Worm (Caenorhabditis elegans) whole organism, L1 larva: ENCODE measurements around the gene sap-49.
A peak's percentile ranks its signal among the peaks of the same experiment; 100 is the strongest.

Experiments
- Y116A8C.19 ChIP-seq: sonication (generic microtip); optimal IDR thresholded peaks from 2 replicates; lab custom pipeline; 2016; ENCODE audit warnings: missing compliant biosample characterization, missing genetic modification characterization, borderline replicate concordance
- aly-2 ChIP-seq: fragments of 150-350 bp; optimal IDR thresholded peaks from 2 replicates; lab custom pipeline; 2014; ENCODE audit warnings: missing biosample characterization, missing genetic modification characterization
- ama-1 ChIP-seq: fragments of 150-350 bp; optimal IDR thresholded peaks from 2 replicates; lab custom pipeline; 2014
- ceh-8 ChIP-seq: fragments of 200-800 bp; sonication (Bioruptor generic); optimal IDR thresholded peaks from 2 replicates; lab custom pipeline; 2018; ENCODE audit warnings: mild to moderate bottlenecking, missing genetic modification characterization, moderate library complexity, missing compliant biosample characterization
- ceh-82 ChIP-seq, 3 experiments: fragments of 150-350 bp in 1 of 3; sonication (generic microtip) in 2 of 3; optimal IDR thresholded peaks; 2 replicates each; lab custom pipeline; 2014 to 2017; ENCODE audit warnings: missing biosample characterization in 3 of 3, missing genetic modification characterization in 3 of 3
- ceh-88 ChIP-seq: fragments of 200-800 bp; sonication (Bioruptor generic); IDR thresholded peaks from 2 replicates; pipeline ENCODE4 v1.3.6; 2022; ENCODE audit warnings: missing genetic modification characterization, missing compliant biosample characterization
- ceh-90 ChIP-seq: sonication (generic microtip); optimal IDR thresholded peaks from 2 replicates; lab custom pipeline; 2016; ENCODE audit warnings: missing genetic modification characterization, missing compliant biosample characterization
- efl-1 ChIP-seq, 4 experiments: fragments of 150-350 bp; optimal IDR thresholded peaks in 3 of 4; peaks in 1 of 4; 1 replicate in 1 of 4; 2 replicates in 3 of 4; lab custom pipeline; 2014; ENCODE audit warnings: missing biosample characterization in 2 of 4, missing genetic modification characterization in 2 of 4, missing genetic modification reagents in 2 of 4
- efl-3 ChIP-seq: fragments of 200-800 bp; sonication (Bioruptor generic); optimal IDR thresholded peaks from 2 replicates; lab custom pipeline; 2018; ENCODE audit warnings: mild to moderate bottlenecking, missing genetic modification characterization, missing compliant biosample characterization
- egl-13 ChIP-seq: sonication (generic microtip); optimal IDR thresholded peaks from 2 replicates; lab custom pipeline; 2016; ENCODE audit warnings: missing genotype, missing genetic modification reagents, missing genetic modification characterization, missing compliant biosample characterization
- egl-27 ChIP-seq, 2 experiments: fragments of 150-350 bp in 1 of 2; sonication (generic microtip); optimal IDR thresholded peaks; 3 replicates each; lab custom pipeline; 2017 to 2018; ENCODE audit warnings: missing biosample characterization in 2 of 2, missing genetic modification characterization in 2 of 2, missing genetic modification reagents in 2 of 2
- elt-2 ChIP-seq: sonication (generic microtip); optimal IDR thresholded peaks from 2 replicates; lab custom pipeline; 2016; ENCODE audit warnings: missing genetic modification characterization, mild to moderate bottlenecking, inconsistent platforms, missing compliant biosample characterization, missing genetic modification reagents
- fkh-10 ChIP-seq: sonication (generic microtip); optimal IDR thresholded peaks from 2 replicates; lab custom pipeline; 2017; ENCODE audit warnings: missing biosample characterization, missing genetic modification reagents, missing genetic modification characterization
- fkh-8 ChIP-seq: sonication (generic microtip); optimal IDR thresholded peaks from 2 replicates; lab custom pipeline; 2016; ENCODE audit warnings: mild to moderate bottlenecking, missing genetic modification characterization, missing compliant biosample characterization
- hlh-17 ChIP-seq: fragments of 200-800 bp; sonication (Bioruptor generic); optimal IDR thresholded peaks from 2 replicates; lab custom pipeline; 2018; ENCODE audit warnings: missing genetic modification characterization, mild to moderate bottlenecking, missing compliant biosample characterization, moderate library complexity, borderline replicate concordance
- hpl-2 ChIP-seq: fragments of 150-350 bp; optimal IDR thresholded peaks from 2 replicates; lab custom pipeline; 2014; ENCODE audit warnings: missing biosample characterization, missing genetic modification reagents, missing genetic modification characterization
- irx-1 ChIP-seq: sonication (generic microtip); optimal IDR thresholded peaks from 2 replicates; lab custom pipeline; 2016; ENCODE audit warnings: missing genetic modification characterization, missing compliant biosample characterization
- isw-1 ChIP-seq: fragments of 200-800 bp; sonication (Bioruptor generic); IDR thresholded peaks from 2 replicates; pipeline ENCODE4 v1.3.6; 2022; ENCODE audit warnings: missing genetic modification characterization, missing compliant biosample characterization
- lin-13 ChIP-seq: fragments of 150-350 bp; optimal IDR thresholded peaks from 2 replicates; lab custom pipeline; 2014; ENCODE audit warnings: missing biosample characterization, missing genetic modification reagents, missing genetic modification characterization
- lin-14 ChIP-seq: fragments of 200-800 bp; sonication (Bioruptor generic); optimal IDR thresholded peaks from 2 replicates; lab custom pipeline; 2018; ENCODE audit warnings: mild to moderate bottlenecking, missing genetic modification characterization, moderate library complexity, missing compliant biosample characterization
- lin-35 ChIP-seq, 2 experiments: fragments of 150-350 bp; optimal IDR thresholded peaks; 2 replicates each; lab custom pipeline; 2014; ENCODE audit warnings: missing biosample characterization in 2 of 2, missing genetic modification characterization in 2 of 2, missing genetic modification reagents in 2 of 2
- lin-39 ChIP-seq: fragments of 150-350 bp; optimal IDR thresholded peaks from 2 replicates; lab custom pipeline; 2014; ENCODE audit warnings: missing biosample characterization, missing genetic modification reagents, missing genetic modification characterization
- lir-3 ChIP-seq: sonication (generic microtip); optimal IDR thresholded peaks from 2 replicates; lab custom pipeline; 2016; ENCODE audit warnings: mild to moderate bottlenecking, missing genetic modification characterization, moderate library complexity, missing compliant biosample characterization; ENCODE audit not compliant: poor library complexity
- mab-9 ChIP-seq: fragments of 200-800 bp; sonication (Bioruptor generic); IDR thresholded peaks from 2 replicates; pipeline ENCODE4 v1.3.6; 2022; ENCODE audit warnings: missing genetic modification reagents, missing genetic modification characterization, missing compliant biosample characterization
- mdl-1 ChIP-seq, 2 experiments: fragments of 150-350 bp; optimal IDR thresholded peaks; 2 replicates each; lab custom pipeline; 2014 to 2017; ENCODE audit warnings: missing biosample characterization in 2 of 2, missing genetic modification characterization in 2 of 2, inconsistent platforms in 1 of 2
- nhr-237 ChIP-seq: fragments of 150-350 bp; optimal IDR thresholded peaks from 2 replicates; lab custom pipeline; 2014; ENCODE audit warnings: missing biosample characterization, missing genetic modification characterization
- nhr-28 ChIP-seq: fragments of 150-350 bp; optimal IDR thresholded peaks from 2 replicates; lab custom pipeline; 2014; ENCODE audit warnings: missing biosample characterization, missing genetic modification characterization
- nhr-47 ChIP-seq: sonication (generic microtip); optimal IDR thresholded peaks from 2 replicates; lab custom pipeline; 2016; ENCODE audit warnings: mild to moderate bottlenecking, missing genetic modification characterization, moderate library complexity, missing compliant biosample characterization
- nhr-71 ChIP-seq: sonication (generic microtip); optimal IDR thresholded peaks from 2 replicates; lab custom pipeline; 2016; ENCODE audit warnings: mild to moderate bottlenecking, missing genetic modification characterization, moderate library complexity, missing compliant biosample characterization
- nhr-76 ChIP-seq: sonication (generic microtip); optimal IDR thresholded peaks from 2 replicates; lab custom pipeline; 2017; ENCODE audit warnings: missing biosample characterization, missing genetic modification characterization
- nhr-77 ChIP-seq: fragments of 150-350 bp; optimal IDR thresholded peaks from 2 replicates; lab custom pipeline; 2014; ENCODE audit warnings: missing biosample characterization, missing genetic modification characterization
- nhr-90 ChIP-seq: sonication (generic microtip); optimal IDR thresholded peaks from 2 replicates; lab custom pipeline; 2016; ENCODE audit warnings: mild to moderate bottlenecking, missing genetic modification characterization, missing compliant biosample characterization; ENCODE audit not compliant: poor library complexity
- skn-1 ChIP-seq: fragments of 150-350 bp; optimal IDR thresholded peaks from 2 replicates; lab custom pipeline; 2014; ENCODE audit warnings: missing biosample characterization, missing genetic modification characterization
- snu-23 ChIP-seq: sonication (generic microtip); optimal IDR thresholded peaks from 2 replicates; lab custom pipeline; 2016; ENCODE audit warnings: missing genetic modification characterization, missing compliant biosample characterization
- tbx-2 ChIP-seq: sonication (generic microtip); optimal IDR thresholded peaks from 2 replicates; lab custom pipeline; 2016; ENCODE audit warnings: missing genetic modification characterization, missing compliant biosample characterization
- unc-130 ChIP-seq: fragments of 150-350 bp; optimal IDR thresholded peaks from 2 replicates; lab custom pipeline; 2017; ENCODE audit warnings: missing biosample characterization, missing genetic modification characterization, inconsistent platforms
- unc-30 ChIP-seq: sonication (generic microtip); optimal IDR thresholded peaks from 2 replicates; lab custom pipeline; 2017; ENCODE audit warnings: missing biosample characterization, missing genetic modification characterization
- unc-62 ChIP-seq: fragments of 150-350 bp; optimal IDR thresholded peaks from 2 replicates; lab custom pipeline; 2014; ENCODE audit warnings: missing biosample characterization, missing genetic modification reagents, missing genetic modification characterization
- unc-86 ChIP-seq: sonication (generic microtip); optimal IDR thresholded peaks from 2 replicates; lab custom pipeline; 2016; ENCODE audit warnings: missing genetic modification characterization, missing compliant biosample characterization
- zag-1 ChIP-seq: fragments of 150-350 bp; optimal IDR thresholded peaks from 2 replicates; lab custom pipeline; 2014; ENCODE audit warnings: missing biosample characterization, missing genetic modification characterization
- ztf-11 ChIP-seq, 2 experiments: sonication (generic microtip); optimal IDR thresholded peaks; 2 replicates each; lab custom pipeline; 2016 to 2017; ENCODE audit warnings: missing genetic modification characterization in 2 of 2, missing biosample characterization in 1 of 2, missing compliant biosample characterization in 1 of 2

The sap-49 gene

ce11 chrII:8027663-8028062 lies 7.9 kb downstream of the sap-49 start, which contains the start of gene swsn-7:
swsn-7 (minus strand) TSS chrII:8027763.
- TF ChIP-seq efl-1 (optimal IDR thresholded peaks at IDR 0.05; lab: Kevin White, UChicago): no peak
- TF ChIP-seq efl-1 (GFP tag; optimal IDR thresholded peaks at IDR 0.05 in 1 of 2; lab: Kevin White, UChicago): peak in 1 of 2 experiments; percentile 61
- no peak for TF ChIP-seq ceh-8 (GFP tag; lab: Kevin White, UChicago)
- TF ChIP-seq Y116A8C.19 (tag; lab: Kevin White, UChicago): no peak
- TF ChIP-seq, all 84 proteins: peak for 1

ce11 chrII:8022461-8022860 lies 13.1 kb downstream of the sap-49 start, which contains the start of gene hda-2:
hda-2 (minus strand) TSS chrII:8022561.
- TF ChIP-seq lin-39 (tag; lab: Kevin White, UChicago) (no peak), nhr-237 (no peak), efl-3 (no peak), ceh-82 (tag; optimal IDR thresholded peaks at IDR 0.05; lab: Kevin White, UChicago) (no peak), zag-1 (tag; lab: Kevin White, UChicago) (no peak), nhr-76 (tag; lab: Kevin White, UChicago) (no peak), irx-1 (tag; lab: Kevin White, UChicago) (no peak), unc-86 (tag; lab: Kevin White, UChicago) (no peak), elt-2 (tag; lab: Kevin White, UChicago) (no peak), unc-30 (tag; lab: Kevin White, UChicago) (no peak), mdl-1 (tag; optimal IDR thresholded peaks at IDR 0.05; lab: Kevin White, UChicago) (no peak), egl-13 (tag; lab: Kevin White, UChicago) (no peak), mab-9 (GFP tag; lab: Robert Waterston, UW) (no peak), unc-62 (GFP tag; lab: Kevin White, UChicago) (no peak), hlh-17 (GFP tag; lab: Kevin White, UChicago) (no peak), snu-23 (no peak), skn-1 (tag; lab: Kevin White, UChicago) (no peak)
- TF ChIP-seq, all 84 proteins: peak for 0

ce11 chrII:8020580-8021044 lies 15.0 kb downstream of the sap-49 start:
- TF ChIP-seq fkh-10 (GFP tag; lab: Kevin White, UChicago): no peak
- peak; percentile 20 for TF ChIP-seq nhr-90 (tag; lab: Kevin White, UChicago)
- no peak for TF ChIP-seq hpl-2 (GFP tag; lab: Kevin White, UChicago)
- peak; percentile 47 for TF ChIP-seq aly-2 (tag; lab: Kevin White, UChicago)
- TF ChIP-seq efl-1 (optimal IDR thresholded peaks at IDR 0.05; lab: Kevin White, UChicago): no peak
- peak in 1 of 2 experiments; percentile 54 for TF ChIP-seq efl-1 (GFP tag; optimal IDR thresholded peaks at IDR 0.05 in 1 of 2; lab: Kevin White, UChicago)
- no peak for TF ChIP-seq irx-1 (tag; lab: Kevin White, UChicago)

- TF ChIP-seq lir-3 (tag; lab: Kevin White, UChicago) (peak; percentile 7), efl-1 (optimal IDR thresholded peaks at IDR 0.05; lab: Kevin White, UChicago) (peak in 1 of 2 experiments; percentile 12), efl-1 (GFP tag; optimal IDR thresholded peaks at IDR 0.05 in 1 of 2; lab: Kevin White, UChicago) (no peak), ceh-90 (tag; lab: Kevin White, UChicago) (no peak)
Observed at ce11 chrII:8017380-8017779, 18.2 kb downstream of the sap-49 start, which contains the start of gene zyg-11. zyg-11 (plus strand) TSS chrII:8017680.

ce11 chrII:8016761-8017160 lies 18.8 kb downstream of the sap-49 start:
- TF ChIP-seq ceh-88 (GFP tag; lab: Robert Waterston, UW): peak; percentile 22; the same call in 1 of the 2 replicates
- TF ChIP-seq ztf-11 (tag; optimal IDR thresholded peaks at IDR 0.05; lab: Kevin White, UChicago): no peak
- peak; percentile 22 for TF ChIP-seq irx-1 (tag; lab: Kevin White, UChicago)
- 0 out of 2 replicates have a peak, but pooled peaks have one; percentile 39 for TF ChIP-seq mab-9 (GFP tag; lab: Robert Waterston, UW)
- peak; percentile 69 for TF ChIP-seq tbx-2 (tag; lab: Kevin White, UChicago)
- no peak for TF ChIP-seq nhr-77
- peak; percentile 93 for TF ChIP-seq nhr-71
- TF ChIP-seq efl-1 (optimal IDR thresholded peaks at IDR 0.05; lab: Kevin White, UChicago): peak; percentile 17 to 43
- peak; percentile 7 to 95 for TF ChIP-seq efl-1 (GFP tag; optimal IDR thresholded peaks at IDR 0.05 in 1 of 2; lab: Kevin White, UChicago)
- TF ChIP-seq fkh-8 (tag; lab: Kevin White, UChicago): no peak
- TF ChIP-seq egl-27 (tag; optimal IDR thresholded peaks at IDR 0.05; lab: Kevin White, UChicago): peak; percentile 23 to 39
- TF ChIP-seq nhr-90 (tag; lab: Kevin White, UChicago): peak; percentile 89
- peak; percentile 50 for TF ChIP-seq hpl-2 (GFP tag; lab: Kevin White, UChicago)
- TF ChIP-seq nhr-28 (tag; lab: Kevin White, UChicago): no peak
- TF ChIP-seq isw-1 (GFP tag; lab: Robert Waterston, UW): no peak
- TF ChIP-seq lin-13 (GFP tag; lab: Kevin White, UChicago): peak; percentile 56
- TF ChIP-seq skn-1 (tag; lab: Kevin White, UChicago): peak; percentile 64
- TF ChIP-seq nhr-47 (tag; lab: Kevin White, UChicago): peak; percentile 53
- peak; percentile 88 for TF ChIP-seq snu-23
- TF ChIP-seq lin-14 (GFP tag; lab: Kevin White, UChicago): peak; percentile 93
- peak; percentile 66 for TF ChIP-seq unc-130 (tag; lab: Kevin White, UChicago)
- TF ChIP-seq lin-35 (GFP tag; optimal IDR thresholded peaks at IDR 0.05; lab: Kevin White, UChicago): peak; percentile 35 to 86
- TF ChIP-seq ama-1 (lab: Kevin White, UChicago): peak; percentile 32
